Worm (Caenorhabditis elegans) whole organism, late embryonic: Measurements from ENCODE around the gene clec-47.

ENCODE experiments used
- C08G9.2 ChIP-seq: sonication (generic microtip); optimal IDR thresholded peaks from 2 replicates; lab custom pipeline; 2016; ENCODE audit warnings: mild to moderate bottlenecking, missing genetic modification characterization, moderate library complexity, missing compliant biosample characterization
- K09A11.1 ChIP-seq: sonication (generic microtip); optimal IDR thresholded peaks from 2 replicates; lab custom pipeline; 2017; ENCODE audit warnings: antibody characterized with exemption, mild to moderate bottlenecking, missing genetic modification characterization, missing compliant biosample characterization; ENCODE audit not compliant: insufficient read depth
- T23F11.4 ChIP-seq: fragments of 200-800 bp; sonication (Bioruptor generic); optimal IDR thresholded peaks from 2 replicates; lab custom pipeline; 2018; ENCODE audit warnings: mild to moderate bottlenecking, missing genetic modification characterization, missing compliant biosample characterization
- ama-1 ChIP-seq: fragments of 150-350 bp; optimal IDR thresholded peaks from 2 replicates; lab custom pipeline; 2014
- ceh-24 ChIP-seq: sonication (generic microtip); optimal IDR thresholded peaks from 2 replicates; lab custom pipeline; 2016; ENCODE audit warnings: mild to moderate bottlenecking, missing genetic modification characterization, missing compliant biosample characterization
- ceh-30 ChIP-seq: fragments of 150-350 bp; optimal IDR thresholded peaks from 2 replicates; lab custom pipeline; 2014; ENCODE audit warnings: missing biosample characterization, missing genetic modification characterization
- ceh-34 ChIP-seq: sonication (generic microtip); optimal IDR thresholded peaks from 2 replicates; lab custom pipeline; 2016; ENCODE audit warnings: mild to moderate bottlenecking, missing genetic modification characterization, missing compliant biosample characterization
- ceh-9 ChIP-seq: sonication (generic microtip); optimal IDR thresholded peaks from 2 replicates; lab custom pipeline; 2016; ENCODE audit warnings: mild to moderate bottlenecking, missing genetic modification characterization, inconsistent platforms, missing compliant biosample characterization
- che-1 ChIP-seq: sonication (generic microtip); optimal IDR thresholded peaks from 2 replicates; lab custom pipeline; 2016; ENCODE audit warnings: mild to moderate bottlenecking, missing genetic modification characterization, missing compliant biosample characterization
- ets-4 ChIP-seq: sonication (generic microtip); optimal IDR thresholded peaks from 2 replicates; lab custom pipeline; 2016; ENCODE audit warnings: missing genetic modification characterization, missing compliant biosample characterization
- eyg-1 ChIP-seq: sonication (generic microtip); optimal IDR thresholded peaks from 2 replicates; lab custom pipeline; 2016; ENCODE audit warnings: missing genotype, missing genetic modification characterization, missing compliant biosample characterization
- fax-1 ChIP-seq: sonication (generic microtip); optimal IDR thresholded peaks from 2 replicates; lab custom pipeline; 2016; ENCODE audit warnings: missing genotype, missing genetic modification characterization, missing compliant biosample characterization
- fkh-10 ChIP-seq: fragments of 150-350 bp; optimal IDR thresholded peaks from 2 replicates; lab custom pipeline; 2014; ENCODE audit warnings: missing biosample characterization, missing genetic modification reagents, missing genetic modification characterization
- gmeb-2 ChIP-seq: sonication (generic microtip); optimal IDR thresholded peaks from 2 replicates; lab custom pipeline; 2016; ENCODE audit warnings: missing genetic modification characterization, inconsistent platforms, missing compliant biosample characterization
- hlh-30 ChIP-seq: sonication (generic microtip); optimal IDR thresholded peaks from 2 replicates; lab custom pipeline; 2017; ENCODE audit warnings: antibody characterized with exemption, missing genetic modification characterization, missing compliant biosample characterization; ENCODE audit not compliant: insufficient read depth
- hlh-6 ChIP-seq: sonication (generic microtip); optimal IDR thresholded peaks from 2 replicates; lab custom pipeline; 2016; ENCODE audit warnings: missing genotype, missing genetic modification characterization, missing compliant biosample characterization
- lim-6 ChIP-seq: sonication (generic microtip); optimal IDR thresholded peaks from 2 replicates; lab custom pipeline; 2016; ENCODE audit warnings: missing genetic modification characterization, missing compliant biosample characterization
- lin-11 ChIP-seq: fragments of 200-800 bp; sonication (Bioruptor generic); optimal IDR thresholded peaks from 2 replicates; lab custom pipeline; 2018; ENCODE audit warnings: mild to moderate bottlenecking, missing genetic modification characterization, missing compliant biosample characterization
- madf-2 ChIP-seq: sonication (generic microtip); optimal IDR thresholded peaks from 2 replicates; lab custom pipeline; 2017; ENCODE audit warnings: missing genetic modification characterization, missing compliant biosample characterization
- mec-3 ChIP-seq: sonication (generic microtip); optimal IDR thresholded peaks from 2 replicates; lab custom pipeline; 2016; ENCODE audit warnings: borderline replicate concordance, missing genetic modification characterization, missing compliant biosample characterization
- nfya-1 ChIP-seq: sonication (generic microtip); optimal IDR thresholded peaks from 2 replicates; lab custom pipeline; 2017; ENCODE audit warnings: missing genetic modification characterization, mild to moderate bottlenecking, missing compliant biosample characterization, antibody characterized with exemption, moderate library complexity
- nhr-11 ChIP-seq: fragments of 150-350 bp; optimal IDR thresholded peaks from 2 replicates; lab custom pipeline; 2014; ENCODE audit warnings: missing biosample characterization, missing genetic modification characterization
- npax-4 ChIP-seq: sonication (generic microtip); optimal IDR thresholded peaks from 2 replicates; lab custom pipeline; 2016; ENCODE audit warnings: missing genetic modification characterization, missing compliant biosample characterization
- odd-2 ChIP-seq: sonication (generic microtip); optimal IDR thresholded peaks from 2 replicates; lab custom pipeline; 2017; ENCODE audit warnings: antibody characterized with exemption, mild to moderate bottlenecking, missing genetic modification characterization, missing compliant biosample characterization
- pag-3 ChIP-seq: sonication (generic microtip); optimal IDR thresholded peaks from 2 replicates; lab custom pipeline; 2016; ENCODE audit warnings: missing compliant biosample characterization, missing genetic modification characterization, borderline replicate concordance
- pha-2 ChIP-seq: sonication (generic microtip); optimal IDR thresholded peaks from 2 replicates; lab custom pipeline; 2017; ENCODE audit warnings: mild to moderate bottlenecking, missing genetic modification characterization, missing compliant biosample characterization
- pha-4 ChIP-seq: fragments of 150-350 bp; optimal IDR thresholded peaks from 2 replicates; lab custom pipeline; 2018; ENCODE audit warnings: missing biosample characterization, missing genetic modification reagents, missing genetic modification characterization
- rnt-1 ChIP-seq: sonication (generic microtip); optimal IDR thresholded peaks from 2 replicates; lab custom pipeline; 2016; ENCODE audit warnings: missing genetic modification characterization, missing compliant biosample characterization
- sdc-2 ChIP-seq: sonication (generic microtip); optimal IDR thresholded peaks from 2 replicates; lab custom pipeline; 2016; ENCODE audit warnings: missing genotype, missing genetic modification characterization, missing compliant biosample characterization
- syd-9 ChIP-seq: sonication (generic microtip); optimal IDR thresholded peaks from 2 replicates; lab custom pipeline; 2016; ENCODE audit warnings: mild to moderate bottlenecking, missing genetic modification characterization, moderate library complexity, missing compliant biosample characterization
- tbx-7 ChIP-seq: sonication (generic microtip); optimal IDR thresholded peaks from 2 replicates; lab custom pipeline; 2016; ENCODE audit warnings: missing genotype, missing genetic modification characterization, missing compliant biosample characterization
- unc-86 ChIP-seq: sonication (generic microtip); optimal IDR thresholded peaks from 2 replicates; lab custom pipeline; 2016; ENCODE audit warnings: missing genetic modification characterization, missing compliant biosample characterization
- zip-5 ChIP-seq: sonication (generic microtip); optimal IDR thresholded peaks from 2 replicates; lab custom pipeline; 2016; ENCODE audit warnings: missing genetic modification characterization, missing compliant biosample characterization
- ztf-16 ChIP-seq: sonication (generic microtip); optimal IDR thresholded peaks from 2 replicates; lab custom pipeline; 2017; ENCODE audit warnings: missing genetic modification characterization, missing compliant biosample characterization

Gene clec-47

DNA sequence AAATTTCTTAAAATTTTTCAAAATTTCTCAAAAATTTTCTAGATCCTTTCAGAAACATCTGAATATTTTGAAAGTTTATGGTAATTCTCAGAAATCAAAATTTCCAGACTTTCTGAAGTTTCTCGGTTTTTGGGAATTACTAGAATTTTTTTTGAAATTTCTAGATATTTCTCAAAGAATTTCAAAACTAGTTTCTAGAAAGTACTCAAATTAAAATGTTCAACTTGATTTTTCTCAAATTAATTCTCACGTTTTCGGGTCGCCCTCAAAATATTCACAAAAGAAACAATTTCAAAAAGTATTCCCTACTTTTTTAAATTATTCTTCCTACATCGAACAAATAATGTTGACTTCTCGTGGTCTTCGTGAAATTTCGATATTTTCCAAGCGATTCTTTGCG, 4.2 kb downstream of the clec-47 start, which contains the start of gene T09F5.10:
TSS of gene T09F5.10 (plus strand) at position 301 of the 400 bp plus-strand sequence.
- TF ChIP-seq hlh-30, result no peak
- TF ChIP-seq C08G9.2, result no peak
- TF ChIP-seq T23F11.4 (GFP tag; lab: Kevin White, UChicago), result no peak

- TF ChIP-seq pag-3, result no peak
- TF ChIP-seq zip-5 (tag; lab: Kevin White, UChicago), result no peak
- TF ChIP-seq unc-86 (tag; lab: Kevin White, UChicago), result no peak
- TF ChIP-seq T23F11.4 (GFP tag; lab: Kevin White, UChicago), result no peak
- TF ChIP-seq nhr-11 (tag; lab: Kevin White, UChicago), result no peak
- TF ChIP-seq npax-4 (tag; lab: Kevin White, UChicago), result no peak
- no peak for TF ChIP-seq fax-1 (tag; lab: Kevin White, UChicago)
- TF ChIP-seq tbx-7, result no peak
- TF ChIP-seq ceh-30 (tag; lab: Kevin White, UChicago), result no peak
- no peak for TF ChIP-seq ztf-16 (tag; lab: Kevin White, UChicago)
- TF ChIP-seq ceh-24 (tag; lab: Kevin White, UChicago), result no peak
- no peak for TF ChIP-seq sdc-2 (tag; lab: Kevin White, UChicago)
- no peak for TF ChIP-seq rnt-1 (tag; lab: Kevin White, UChicago)
- no peak for TF ChIP-seq mec-3 (tag; lab: Kevin White, UChicago)
- no peak for TF ChIP-seq ceh-34 (tag; lab: Kevin White, UChicago)
- TF ChIP-seq ama-1, result no peak
- TF ChIP-seq pha-2, result no peak
- TF ChIP-seq pha-4 (tag; lab: Kevin White, UChicago), result no peak
- TF ChIP-seq K09A11.1 (tag; lab: Kevin White, UChicago), result no peak
These were observed 6.3 kb downstream of the clec-47 start for ce11 chrV:15181899-15182298.

DNA sequence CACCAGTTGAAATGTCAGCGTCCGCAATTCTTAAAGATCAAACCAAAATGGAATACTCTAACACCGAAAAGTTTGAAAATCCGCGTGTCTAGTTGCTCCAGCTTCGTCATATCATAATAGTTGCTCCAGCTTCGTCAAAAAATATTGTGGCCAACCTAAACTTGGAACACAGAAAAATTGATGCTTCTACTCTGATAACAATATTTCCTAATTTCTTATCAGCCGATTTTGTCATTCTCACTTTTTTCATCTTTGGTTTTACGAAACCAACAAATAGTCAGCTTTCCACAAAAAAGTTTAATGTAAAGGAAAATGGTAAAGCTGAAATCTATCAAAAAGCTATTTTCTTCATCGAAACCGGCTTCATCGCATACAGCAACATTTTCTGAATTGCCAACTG, 6.8 kb downstream of the clec-47 start, which contains the start of gene fbxa-84:
TSS of gene fbxa-84 (plus strand) at position 34 of the 400 bp plus-strand sequence.
- TF ChIP-seq pha-4 (tag; lab: Kevin White, UChicago) (no peak), ama-1 (no peak), eyg-1 (tag; lab: Kevin White, UChicago) (no peak), fkh-10 (GFP tag; lab: Kevin White, UChicago) (no peak), mec-3 (tag; lab: Kevin White, UChicago) (no peak), zip-5 (tag; lab: Kevin White, UChicago) (no peak), ets-4 (no peak), syd-9 (tag; lab: Kevin White, UChicago) (no peak), che-1 (tag; lab: Kevin White, UChicago) (no peak), madf-2 (tag; lab: Kevin White, UChicago) (no peak), odd-2 (tag; lab: Kevin White, UChicago) (no peak), lim-6 (no peak)
- TF ChIP-seq, all 69 proteins: peak for 0

DNA sequence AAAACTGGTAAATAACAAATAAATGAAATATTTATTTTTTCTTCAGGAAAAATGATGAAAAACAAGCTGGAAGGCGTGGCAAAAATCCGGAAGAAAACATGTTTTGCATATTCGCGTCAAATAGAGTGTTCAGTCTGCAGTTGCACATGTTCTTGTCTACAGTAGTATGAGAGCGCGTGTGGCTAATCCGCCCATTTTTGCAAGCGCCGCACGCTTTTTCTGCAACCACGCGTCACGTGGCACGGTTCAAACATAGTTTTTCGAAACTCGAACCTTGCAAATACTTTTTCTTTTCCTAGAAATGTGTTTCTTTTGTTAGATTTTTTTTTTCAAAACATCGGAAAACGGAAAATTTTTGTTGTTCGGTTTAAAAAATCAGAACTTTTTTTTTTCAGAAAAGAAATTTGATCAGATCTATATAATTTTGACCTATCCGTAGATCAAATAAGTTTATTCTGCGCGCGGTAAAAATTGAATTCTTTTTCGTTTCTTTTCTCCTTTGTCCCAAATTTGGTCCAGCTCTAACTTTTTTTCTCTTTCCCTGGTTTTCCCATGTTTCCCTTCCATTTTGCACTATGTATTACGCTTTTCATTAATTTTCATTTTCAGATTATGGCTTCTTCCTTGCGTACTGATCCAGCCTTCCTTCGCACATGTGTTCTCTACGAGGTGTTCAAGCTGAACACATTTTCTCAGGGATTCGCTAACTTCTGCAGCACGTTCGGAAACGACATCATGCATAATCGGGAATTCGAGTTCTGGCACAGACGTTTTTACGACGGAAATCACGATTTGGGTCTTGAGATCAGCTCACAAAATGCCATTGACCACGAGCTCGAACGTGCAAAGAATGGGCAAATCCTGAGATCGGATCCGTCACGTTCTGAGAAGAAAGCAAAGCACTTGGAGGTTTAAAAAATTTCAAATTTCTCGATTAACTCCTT, 8.8 kb downstream of the clec-47 start, which contains the start of gene Y75B12B.1:
TSS of gene Y75B12B.1 (plus strand) at position 603 of the 944 bp plus-strand sequence.
- TF ChIP-seq nfya-1 (tag; lab: Kevin White, UChicago) (no peak), lin-11 (tag; lab: Kevin White, UChicago) (no peak), ceh-9 (tag; lab: Kevin White, UChicago) (no peak), C08G9.2 (no peak), tbx-7 (no peak), ceh-30 (tag; lab: Kevin White, UChicago) (no peak), hlh-6 (tag; lab: Kevin White, UChicago) (no peak), gmeb-2 (tag; lab: Kevin White, UChicago) (no peak)
